Worm (Caenorhabditis elegans): ENCODE results near the gene clec-61.

Gene clec-61

ce11 chrII:10450335-10450734, 40.0 kb downstream of the clec-61 start (continued):
- no peak for TF ChIP-seq dmd-8 (GFP tag; IDR thresholded peaks at IDR 0.05)
- TF ChIP-seq Y105C5A.15 (GFP tag; IDR thresholded peaks at IDR 0.05), result no peak
- TF ChIP-seq fkh-10 (GFP tag; optimal IDR thresholded peaks at IDR 0.05), result no peak
- TF ChIP-seq nhr-111 (GFP tag; optimal IDR thresholded peaks at IDR 0.05), result no peak
- no peak for TF ChIP-seq gei-8 (GFP tag; optimal IDR thresholded peaks at IDR 0.05)
- TF ChIP-seq daf-12 (tag; optimal IDR thresholded peaks at IDR 0.05), result no peak
- TF ChIP-seq lin-38 (GFP tag; IDR thresholded peaks at IDR 0.05), result peak; percentile 72
- TF ChIP-seq F10B5.3 (tag; optimal IDR thresholded peaks at IDR 0.05), result no peak
- no peak for TF ChIP-seq cey-2 (tag; optimal IDR thresholded peaks at IDR 0.05; ENCODE audit: borderline replicate concordance, insufficient read depth)
- no peak for TF ChIP-seq rbr-2 (tag; optimal IDR thresholded peaks at IDR 0.05)
- TF ChIP-seq lin-29 (GFP tag; IDR thresholded peaks at IDR 0.05), result no peak
- TF ChIP-seq pha-4 (GFP tag; IDR thresholded peaks at IDR 0.05), result no peak
- TF ChIP-seq pha-4 (tag; optimal IDR thresholded peaks at IDR 0.05), result no peak
- TF ChIP-seq ZK337.2 (GFP tag; IDR thresholded peaks at IDR 0.05), result no peak
- no peak for TF ChIP-seq vab-7 (GFP tag; IDR thresholded peaks at IDR 0.05)
- TF ChIP-seq zag-1 (tag; optimal IDR thresholded peaks at IDR 0.05), result no peak
- TF ChIP-seq dpl-1 (GFP tag; optimal IDR thresholded peaks at IDR 0.05), result no peak
- TF ChIP-seq saeg-2 (GFP tag; IDR thresholded peaks at IDR 0.05), result no peak
- no peak for TF ChIP-seq madf-5 (GFP tag; IDR thresholded peaks at IDR 0.05)
- TF ChIP-seq dmd-6 (GFP tag; IDR thresholded peaks at IDR 0.05), result no peak
- no peak for TF ChIP-seq duxl-1 (tag; optimal IDR thresholded peaks at IDR 0.05; ENCODE audit: poor library complexity)
- TF ChIP-seq zfp-3 (GFP tag; conservative IDR thresholded peaks at IDR 0.05), result peak; percentile 47; the same call in 1 of the 2 replicates
- TF ChIP-seq sdz-12 (GFP tag; optimal IDR thresholded peaks at IDR 0.05), result peak; percentile 72
- no peak for TF ChIP-seq ztf-11 (tag; optimal IDR thresholded peaks at IDR 0.05)
- TF ChIP-seq nhr-6 (tag; optimal IDR thresholded peaks at IDR 0.05), result no peak
- TF ChIP-seq arid-1 (GFP tag; conservative IDR thresholded peaks at IDR 0.05), result no peak
- TF ChIP-seq Y48G9A.11 (GFP tag; IDR thresholded peaks at IDR 0.05), result 0 out of 2 replicates have a peak, but pooled peaks have one; percentile 25
- TF ChIP-seq lsy-2 (tag; optimal IDR thresholded peaks at IDR 0.05), result peak in 1 of 2 experiments; percentile 31
- peak; percentile 14 for TF ChIP-seq mes-2 (tag; optimal IDR thresholded peaks at IDR 0.05; ENCODE audit: poor library complexity, severe bottlenecking)
- TF ChIP-seq jun-1 (tag; optimal IDR thresholded peaks at IDR 0.05), result no peak
- TF ChIP-seq mdt-29 (GFP tag; IDR thresholded peaks at IDR 0.05), result no peak
- TF ChIP-seq tra-1 (GFP tag; IDR thresholded peaks at IDR 0.05), result no peak
- no peak for TF ChIP-seq daf-8 (GFP tag; IDR thresholded peaks at IDR 0.05)
- TF ChIP-seq aha-1 (tag), result peak; percentile 64
- TF ChIP-seq D1046.2 (GFP tag; IDR thresholded peaks at IDR 0.05), result no peak

ce11 chrII:10449707-10450106, 40.6 kb downstream of the clec-61 start, which contains the start of gene lin-56:
Gene lin-56 (plus strand): TSS chrII:10450007.
- TF ChIP-seq dpl-1 (GFP tag; optimal IDR thresholded peaks at IDR 0.05) (no peak), aha-1 (tag) (peak; percentile 54)

- TF ChIP-seq set-16 (GFP tag; IDR thresholded peaks at IDR 0.05), result no peak
- TF ChIP-seq F26F4.8 (GFP tag; conservative IDR thresholded peaks at IDR 0.05), result no peak
- TF ChIP-seq arid-1 (GFP tag; conservative IDR thresholded peaks at IDR 0.05), result no peak
- no peak for TF ChIP-seq ztf-11 (tag; optimal IDR thresholded peaks at IDR 0.05)
- TF ChIP-seq mxl-2 (GFP tag; conservative IDR thresholded peaks at IDR 0.05), result no peak
- TF ChIP-seq nhr-111 (GFP tag; optimal IDR thresholded peaks at IDR 0.05), result no peak
- no peak for TF ChIP-seq ceh-62 (tag; optimal IDR thresholded peaks at IDR 0.05)
- TF ChIP-seq nhr-10 (tag; optimal IDR thresholded peaks at IDR 0.05), result peak; percentile 61
- no peak for TF ChIP-seq lin-39 (tag; optimal IDR thresholded peaks at IDR 0.05)
- peak; percentile 42 for TF ChIP-seq dve-1 (tag; optimal IDR thresholded peaks at IDR 0.05; ENCODE audit: insufficient read depth)
- no peak for TF ChIP-seq lin-38 (GFP tag; IDR thresholded peaks at IDR 0.05)
- TF ChIP-seq zag-1 (tag; optimal IDR thresholded peaks at IDR 0.05), result no peak
- TF ChIP-seq dmd-6 (GFP tag; IDR thresholded peaks at IDR 0.05), result peak; percentile 94
- TF ChIP-seq hif-1 (tag; optimal IDR thresholded peaks at IDR 0.05), result peak in 1 of 2 experiments; percentile 72
- no peak for TF ChIP-seq ztf-7 (tag; optimal IDR thresholded peaks at IDR 0.05)
- TF ChIP-seq zip-2 (tag; optimal IDR thresholded peaks at IDR 0.05), result no peak
- TF ChIP-seq zip-11 (GFP tag; IDR thresholded peaks at IDR 0.05), result no peak
- peak; percentile 25; the same call in 1 of the 2 replicates for TF ChIP-seq nhr-41 (GFP tag; IDR thresholded peaks at IDR 0.05)
Observed at ce11 chrII:10447348-10448316, 42.7 kb downstream of the clec-61 start, which contains the start of gene ZK673.2. Gene ZK673.2 (plus strand): TSS chrII:10448266.

Data from whole organism, L4 larva.